Worm (Caenorhabditis elegans) whole organism, midembryonic: ENCODE results near the gene F46H5.3.

Experiments
- T22C8.4 ChIP-seq: fragments of 200-800 bp; sonication (Bioruptor generic); IDR thresholded peaks from 2 replicates; pipeline ENCODE4 v1.3.6; 2022; ENCODE audit warnings: missing genetic modification characterization, missing compliant biosample characterization
- cog-1 ChIP-seq: sonication (generic microtip); optimal IDR thresholded peaks from 2 replicates; lab custom pipeline; 2016; ENCODE audit warnings: missing genetic modification characterization, missing compliant biosample characterization
- flt-1 ChIP-seq: fragments of 200-800 bp; sonication (Bioruptor generic); IDR thresholded peaks from 2 replicates; pipeline ENCODE4 v1.3.6; 2022; ENCODE audit warnings: missing genetic modification characterization, missing compliant biosample characterization
- klf-2 ChIP-seq: fragments of 200-800 bp; sonication (Bioruptor generic); conservative IDR thresholded peaks from 2 replicates; pipeline ENCODE4 v1.3.6; 2022; ENCODE audit warnings: missing genetic modification reagents, missing genetic modification characterization, missing compliant biosample characterization
- med-1 ChIP-seq: sonication (generic microtip); optimal IDR thresholded peaks from 2 replicates; lab custom pipeline; 2017; ENCODE audit warnings: missing genetic modification characterization, mild to moderate bottlenecking, missing compliant biosample characterization, antibody characterized with exemption, missing genetic modification reagents; ENCODE audit not compliant: insufficient read depth
- ref-1 ChIP-seq: fragments of 200-800 bp; sonication (Bioruptor generic); conservative IDR thresholded peaks from 2 replicates; pipeline ENCODE4 v1.3.6; 2022; ENCODE audit warnings: missing genetic modification reagents, missing genetic modification characterization, missing compliant biosample characterization
- tab-1 ChIP-seq: fragments of 200-800 bp; sonication (Bioruptor generic); IDR thresholded peaks from 2 replicates; pipeline ENCODE4 v1.3.6; 2022; ENCODE audit warnings: missing genetic modification characterization, missing compliant biosample characterization
- ztf-23 ChIP-seq: fragments of 200-800 bp; sonication (Bioruptor generic); IDR thresholded peaks from 2 replicates; pipeline ENCODE4 v1.3.6; 2022; ENCODE audit warnings: missing genetic modification reagents, missing genetic modification characterization, missing compliant biosample characterization
- ztf-29 ChIP-seq: fragments of 200-800 bp; sonication (Bioruptor generic); IDR thresholded peaks from 2 replicates; pipeline ENCODE4 v1.3.6; 2022; ENCODE audit warnings: missing genetic modification reagents, missing genetic modification characterization, missing compliant biosample characterization

F46H5.3 gene

DNA sequence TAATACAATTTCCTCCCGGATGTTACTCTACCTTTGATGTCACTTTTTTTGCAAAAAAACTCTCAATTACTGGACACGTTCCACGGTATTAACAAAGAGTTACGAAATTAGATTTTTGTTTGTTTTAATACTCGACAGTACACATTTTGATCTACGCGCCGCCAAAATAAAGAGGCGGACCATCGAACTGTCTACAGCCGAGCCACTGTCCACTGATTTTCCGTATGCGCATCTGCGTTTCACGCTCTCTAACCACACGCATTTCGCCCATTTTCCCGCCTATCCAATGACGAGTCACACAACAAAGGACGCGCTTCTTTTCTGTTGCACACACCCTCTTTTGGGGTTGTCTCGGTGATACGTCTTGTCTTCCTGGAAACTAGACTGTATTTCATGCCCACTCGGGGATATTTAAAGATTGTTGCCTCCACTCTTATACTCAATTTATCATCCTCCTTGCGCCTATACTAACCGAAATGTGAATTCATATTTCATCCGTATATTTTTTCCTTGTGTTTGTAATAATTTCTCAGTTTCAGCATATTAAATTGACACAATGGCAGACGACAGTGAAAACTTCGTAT, 38.5 kb downstream of the F46H5.3 start, which contains the start of gene C55B6.1:
C55B6.1 (plus strand) TSS at position 534 of the 584 bp plus-strand sequence.
- TF ChIP-seq T22C8.4 (GFP tag; lab: Robert Waterston, UW) (no peak), flt-1 (GFP tag; lab: Robert Waterston, UW) (no peak), med-1 (GFP tag; lab: Kevin White, UChicago) (no peak), ref-1 (GFP tag; lab: Robert Waterston, UW) (no peak), cog-1 (tag; lab: Kevin White, UChicago) (no peak), ztf-29 (GFP tag; lab: Robert Waterston, UW) (no peak), ztf-23 (GFP tag; lab: Robert Waterston, UW) (no peak), tab-1 (GFP tag; lab: Robert Waterston, UW) (no peak), klf-2 (GFP tag; lab: Robert Waterston, UW) (no peak)

DNA sequence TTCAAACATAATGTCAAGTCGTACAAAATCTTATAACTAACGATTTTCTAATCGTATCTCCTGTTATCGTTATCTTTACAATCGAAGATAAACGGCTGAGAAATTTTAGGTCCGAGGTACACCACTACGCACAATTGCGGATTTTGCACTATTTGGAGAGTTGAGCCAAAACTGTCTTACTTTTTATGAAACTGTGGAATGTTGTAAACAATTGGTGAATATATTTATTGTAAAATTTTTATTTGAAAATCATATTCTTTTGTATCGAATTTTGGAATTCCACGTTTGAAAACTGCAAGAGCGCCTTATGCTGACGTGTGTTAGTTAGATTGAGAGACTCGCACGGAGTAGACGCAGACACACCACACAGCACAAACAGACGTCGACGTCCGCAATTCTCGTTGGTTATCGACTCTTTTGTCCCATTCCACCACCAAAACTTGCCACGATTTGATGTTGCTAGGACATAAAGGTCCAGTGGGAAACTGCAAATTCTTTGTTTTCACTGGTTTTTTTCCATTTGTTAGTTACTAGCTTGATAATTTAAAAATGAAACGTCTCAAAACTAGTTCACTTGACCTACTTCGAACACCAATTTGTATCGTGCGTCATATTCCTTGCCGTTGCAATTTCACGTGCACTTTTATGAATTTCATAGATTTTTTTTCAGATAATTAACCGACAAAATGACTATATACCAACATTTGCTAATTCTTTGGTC, 44.4 kb downstream of the F46H5.3 start, which contains the start of gene dnj-7:
dnj-7 (plus strand) TSS at position 671 of the 721 bp plus-strand sequence.
- no peak for TF ChIP-seq ztf-23 (GFP tag; lab: Robert Waterston, UW)
- no peak for TF ChIP-seq klf-2 (GFP tag; lab: Robert Waterston, UW)
- no peak for TF ChIP-seq tab-1 (GFP tag; lab: Robert Waterston, UW)
- TF ChIP-seq ref-1 (GFP tag; lab: Robert Waterston, UW) = no peak
- no peak for TF ChIP-seq cog-1 (tag; lab: Kevin White, UChicago)

DNA sequence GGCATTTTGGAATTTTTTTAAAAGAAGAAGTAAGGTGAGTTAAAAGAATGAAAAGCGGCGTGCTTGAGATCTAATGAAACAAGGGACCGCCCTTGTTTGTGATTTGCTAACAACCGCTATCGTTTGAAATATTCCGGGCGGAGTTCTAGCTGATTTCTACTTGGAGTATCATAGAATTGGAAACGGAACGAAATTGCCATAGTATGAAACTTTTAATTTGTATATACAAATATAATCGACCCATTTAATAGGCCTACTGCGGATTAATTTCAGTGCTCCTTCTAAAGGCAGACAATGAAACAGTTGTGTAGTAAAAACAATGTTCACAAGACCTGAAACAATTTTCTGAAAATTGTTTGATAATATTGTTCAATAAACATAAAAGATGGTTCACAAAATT, 46.6 kb downstream of the F46H5.3 start, which contains the start of gene C55B6.7:
C55B6.7 (minus strand) TSS at position 101 of the 400 bp plus-strand sequence.
- no peak for TF ChIP-seq ztf-23 (GFP tag; lab: Robert Waterston, UW)
- TF ChIP-seq klf-2 (GFP tag; lab: Robert Waterston, UW) = no peak
- TF ChIP-seq med-1 (GFP tag; lab: Kevin White, UChicago) = no peak
- no peak for TF ChIP-seq T22C8.4 (GFP tag; lab: Robert Waterston, UW)
- no peak for TF ChIP-seq tab-1 (GFP tag; lab: Robert Waterston, UW)
- no peak for TF ChIP-seq ztf-29 (GFP tag; lab: Robert Waterston, UW)
- TF ChIP-seq flt-1 (GFP tag; lab: Robert Waterston, UW) = no peak
- TF ChIP-seq cog-1 (tag; lab: Kevin White, UChicago) = no peak
- TF ChIP-seq ref-1 (GFP tag; lab: Robert Waterston, UW) = no peak

DNA sequence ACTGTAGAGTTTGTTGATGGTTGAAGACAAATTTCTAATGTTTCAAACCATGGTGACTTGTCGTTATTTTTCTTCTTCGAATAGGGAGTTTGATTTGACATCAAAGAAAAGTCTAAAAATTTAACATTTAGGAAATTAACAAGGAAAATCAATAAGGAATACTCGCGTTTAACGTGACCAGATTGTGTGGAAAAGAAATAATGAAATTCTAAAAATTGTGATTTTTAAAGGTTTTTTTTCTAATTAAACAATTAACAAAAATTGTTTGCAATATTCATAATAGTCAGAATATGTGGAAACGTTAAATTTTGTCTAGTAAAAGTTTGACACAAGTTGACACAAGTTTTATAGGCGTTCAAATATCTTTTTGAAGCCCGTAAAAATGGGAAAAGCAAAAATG, 50.9 kb downstream of the F46H5.3 start, which contains the start of gene C55B6.4:
C55B6.4 (minus strand) TSS at position 101 of the 400 bp plus-strand sequence.
- TF ChIP-seq cog-1 (tag; lab: Kevin White, UChicago) (no peak), med-1 (GFP tag; lab: Kevin White, UChicago) (no peak), tab-1 (GFP tag; lab: Robert Waterston, UW) (no peak), klf-2 (GFP tag; lab: Robert Waterston, UW) (no peak), flt-1 (GFP tag; lab: Robert Waterston, UW) (no peak), ref-1 (GFP tag; lab: Robert Waterston, UW) (no peak), ztf-29 (GFP tag; lab: Robert Waterston, UW) (no peak), T22C8.4 (GFP tag; lab: Robert Waterston, UW) (no peak)

DNA sequence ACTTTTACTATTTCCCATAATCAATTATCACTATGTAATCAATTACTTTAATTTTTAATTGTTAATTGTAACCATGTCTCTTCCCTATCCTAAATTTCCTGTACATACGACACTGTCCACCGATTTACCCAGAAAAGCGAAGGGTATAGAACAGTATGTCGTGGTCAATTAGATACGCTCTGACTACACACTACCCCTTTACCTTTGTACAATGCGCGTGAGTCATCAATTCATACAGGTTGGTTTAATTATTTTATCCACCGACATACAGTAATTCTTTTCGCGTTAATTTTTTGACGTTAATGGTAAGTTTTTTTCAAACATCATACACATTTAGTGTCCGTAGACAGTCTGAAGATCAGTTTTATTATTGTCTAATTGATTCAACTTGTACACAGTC, 56.8 kb downstream of the F46H5.3 start:
- TF ChIP-seq flt-1 (GFP tag; lab: Robert Waterston, UW) = no peak
- no peak for TF ChIP-seq med-1 (GFP tag; lab: Kevin White, UChicago)
- no peak for TF ChIP-seq ref-1 (GFP tag; lab: Robert Waterston, UW)
- TF ChIP-seq T22C8.4 (GFP tag; lab: Robert Waterston, UW) = no peak
- no peak for TF ChIP-seq tab-1 (GFP tag; lab: Robert Waterston, UW)
- TF ChIP-seq ztf-29 (GFP tag; lab: Robert Waterston, UW) = no peak
- TF ChIP-seq klf-2 (GFP tag; lab: Robert Waterston, UW) = no peak
- TF ChIP-seq ztf-23 (GFP tag; lab: Robert Waterston, UW) = no peak; the same call in 1 of the 2 replicates
- TF ChIP-seq cog-1 (tag; lab: Kevin White, UChicago) = no peak
